Fruit fly (Drosophila melanogaster) whole organism, embryonic: ENCODE data around the gene pot.

Experiments used
- Bgb ChIP-seq: fragments of 200-800 bp; sonication (Bioruptor generic); IDR thresholded peaks from 2 replicates; pipeline ENCODE4 v1.3.6; 2022; ENCODE audit warnings: missing biosample characterization, missing genetic modification characterization; ENCODE audit not compliant: partially characterized antibody
- BtbVII ChIP-seq: fragments of 200-800 bp; sonication (Bioruptor generic); optimal IDR thresholded peaks from 3 replicates; lab custom pipeline; 2017; ENCODE audit warnings: missing biosample characterization, mild to moderate bottlenecking, missing genetic modification characterization
- CG10267 ChIP-seq: fragments of 200-800 bp; sonication (Bioruptor generic); optimal IDR thresholded peaks from 2 replicates; lab custom pipeline; 2018; ENCODE audit warnings: missing biosample characterization, mild to moderate bottlenecking, missing genetic modification characterization, moderate library complexity
- CG13424 ChIP-seq: fragments of 200-800 bp; sonication (Bioruptor generic); optimal IDR thresholded peaks from 2 replicates; lab custom pipeline; 2019; ENCODE audit warnings: missing biosample characterization, mild to moderate bottlenecking, missing genetic modification characterization, moderate library complexity
- CG13894 ChIP-seq: fragments of 200-800 bp; sonication (Bioruptor generic); optimal IDR thresholded peaks from 3 replicates; lab custom pipeline; 2018; ENCODE audit warnings: missing biosample characterization, mild to moderate bottlenecking, missing genetic modification characterization, moderate library complexity
- CG15514 ChIP-seq: fragments of 200-800 bp; sonication (Bioruptor generic); optimal IDR thresholded peaks from 3 replicates; lab custom pipeline; 2017; ENCODE audit warnings: missing biosample characterization, missing genetic modification characterization, mild to moderate bottlenecking, moderate library complexity, missing genetic modification reagents
- CG1603 ChIP-seq: fragments of 200-800 bp; sonication (Bioruptor generic); optimal IDR thresholded peaks from 2 replicates; lab custom pipeline; 2019; ENCODE audit warnings: missing biosample characterization, mild to moderate bottlenecking, missing genetic modification characterization, moderate library complexity
- CG16813 ChIP-seq: fragments of 200-800 bp; sonication (Bioruptor generic); IDR thresholded peaks from 3 replicates; pipeline ENCODE4 v1.3.6; 2022; ENCODE audit warnings: missing biosample characterization, missing genetic modification characterization; ENCODE audit not compliant: partially characterized antibody
- CG17802 ChIP-seq: fragments of 200-800 bp; sonication (Bioruptor generic); optimal IDR thresholded peaks from 2 replicates; lab custom pipeline; 2018; ENCODE audit warnings: missing biosample characterization, mild to moderate bottlenecking, missing genetic modification characterization, moderate library complexity
- CG2116 ChIP-seq: fragments of 200-800 bp; sonication (Bioruptor generic); optimal IDR thresholded peaks from 3 replicates; lab custom pipeline; 2018; ENCODE audit warnings: missing biosample characterization, mild to moderate bottlenecking, missing genetic modification characterization
- CG2120 ChIP-seq: fragments of 200-800 bp; sonication (Bioruptor generic); optimal IDR thresholded peaks from 3 replicates; lab custom pipeline; 2016; ENCODE audit warnings: missing biosample characterization, missing genetic modification characterization
- CG2712 ChIP-seq: fragments of 200-800 bp; optimal IDR thresholded peaks from 3 replicates; lab custom pipeline; 2019; ENCODE audit warnings: missing biosample characterization, mild to moderate bottlenecking, missing genetic modification characterization, moderate library complexity
- CG32532 ChIP-seq: fragments of 200-800 bp; sonication (Bioruptor generic); IDR thresholded peaks from 2 replicates; pipeline ENCODE4 v1.3.6; 2022; ENCODE audit warnings: missing biosample characterization, missing genetic modification characterization
- CG32772 ChIP-seq: fragments of 200-800 bp; sonication (Bioruptor generic); IDR thresholded peaks from 2 replicates; pipeline ENCODE4 v1.3.6; 2022; ENCODE audit warnings: missing biosample characterization, missing genetic modification characterization
- CG34224 ChIP-seq: fragments of 200-800 bp; sonication (Bioruptor generic); IDR thresholded peaks from 3 replicates; pipeline ENCODE4 v1.3.6; 2022; ENCODE audit warnings: missing biosample characterization, missing genetic modification characterization; ENCODE audit not compliant: partially characterized antibody
- CG34376 ChIP-seq: fragments of 200-800 bp; sonication (Bioruptor generic); optimal IDR thresholded peaks from 2 replicates; lab custom pipeline; 2018; ENCODE audit warnings: missing biosample characterization, mild to moderate bottlenecking, missing genetic modification characterization
- CG3847 ChIP-seq: fragments of 200-800 bp; sonication (Bioruptor generic); IDR thresholded peaks from 2 replicates; pipeline ENCODE4 v1.3.6; 2022; ENCODE audit warnings: missing biosample characterization, missing genetic modification characterization
- CG5245 ChIP-seq: fragments of 200-800 bp; sonication (Bioruptor generic); optimal IDR thresholded peaks from 3 replicates; lab custom pipeline; 2016; ENCODE audit warnings: missing biosample characterization, missing genetic modification characterization
- CG8290 ChIP-seq, 3 experiments: fragments of 200-800 bp; sonication (Bioruptor generic); optimal IDR thresholded peaks; 2 replicates each; lab custom pipeline; 2016 to 2019; ENCODE audit warnings: missing biosample characterization in 3 of 3, missing genetic modification characterization in 3 of 3, mild to moderate bottlenecking in 2 of 3, moderate library complexity in 1 of 3
- CG9609 ChIP-seq: fragments of 200-800 bp; sonication (Bioruptor generic); optimal IDR thresholded peaks from 3 replicates; lab custom pipeline; 2016; ENCODE audit warnings: missing biosample characterization, missing genetic modification characterization
- Dad ChIP-seq: fragments of 200-800 bp; sonication (Bioruptor generic); optimal IDR thresholded peaks from 3 replicates; lab custom pipeline; 2016; ENCODE audit warnings: missing biosample characterization, missing genetic modification characterization
- Deaf1 ChIP-seq: fragments of 200-800 bp; optimal IDR thresholded peaks from 3 replicates; lab custom pipeline; 2019; ENCODE audit warnings: missing biosample characterization, mild to moderate bottlenecking, missing genetic modification characterization, moderate library complexity
- Doc3 ChIP-seq: fragments of 200-800 bp; sonication (Bioruptor generic); IDR thresholded peaks from 3 replicates; pipeline ENCODE4 v1.3.6; 2022; ENCODE audit warnings: missing biosample characterization, missing genetic modification characterization; ENCODE audit not compliant: partially characterized antibody
- Dref ChIP-seq: fragments of 200-800 bp; sonication (Bioruptor generic); IDR thresholded peaks from 2 replicates; pipeline ENCODE4 v1.3.6; 2022; ENCODE audit warnings: missing biosample characterization, missing genetic modification characterization
- E2f2 ChIP-seq: fragments of 200-800 bp; sonication (Bioruptor generic); IDR thresholded peaks from 2 replicates; pipeline ENCODE4 v1.3.6; 2022; ENCODE audit warnings: missing biosample characterization, missing genetic modification characterization
- Fer2 ChIP-seq: fragments of 200-800 bp; sonication (Bioruptor generic); optimal IDR thresholded peaks from 2 replicates; lab custom pipeline; 2018; ENCODE audit warnings: missing biosample characterization, mild to moderate bottlenecking, missing genetic modification characterization, moderate library complexity
- MESR4 ChIP-seq: fragments of 200-800 bp; sonication (Bioruptor generic); optimal IDR thresholded peaks from 2 replicates; lab custom pipeline; 2018; ENCODE audit warnings: missing biosample characterization, mild to moderate bottlenecking, missing genetic modification characterization, moderate library complexity
- Opbp ChIP-seq: fragments of 200-800 bp; sonication (Bioruptor generic); IDR thresholded peaks from 3 replicates; pipeline ENCODE4 v1.3.6; 2022; ENCODE audit warnings: missing biosample characterization, missing genetic modification characterization; ENCODE audit not compliant: partially characterized antibody
- Pdp1 ChIP-seq, 2 experiments: fragments of 200-800 bp; sonication (Bioruptor generic); optimal IDR thresholded peaks; 3 replicates each; lab custom pipeline; 2016; ENCODE audit warnings: missing biosample characterization in 2 of 2, missing genetic modification characterization in 2 of 2, mild to moderate bottlenecking in 1 of 2, moderate library complexity in 1 of 2
- Side ChIP-seq: fragments of 200-800 bp; sonication (Bioruptor generic); optimal IDR thresholded peaks from 2 replicates; lab custom pipeline; 2016; ENCODE audit warnings: missing biosample characterization, missing genetic modification characterization
- Xbp1 ChIP-seq: fragments of 200-800 bp; sonication (Bioruptor generic); optimal IDR thresholded peaks from 3 replicates; lab custom pipeline; 2016; ENCODE audit warnings: missing biosample characterization, mild to moderate bottlenecking, missing genetic modification characterization
- YL-1 ChIP-seq: fragments of 200-800 bp; sonication (Bioruptor generic); optimal IDR thresholded peaks from 3 replicates; lab custom pipeline; 2017; ENCODE audit warnings: missing biosample characterization, mild to moderate bottlenecking, missing genetic modification characterization
- ac ChIP-seq: fragments of 200-800 bp; sonication (Bioruptor generic); optimal IDR thresholded peaks from 3 replicates; lab custom pipeline; 2017; ENCODE audit warnings: missing biosample characterization, mild to moderate bottlenecking, missing genetic modification characterization
- ato ChIP-seq: fragments of 200-800 bp; sonication (Bioruptor generic); IDR thresholded peaks from 2 replicates; pipeline ENCODE4 v1.3.6; 2022; ENCODE audit warnings: missing biosample characterization, missing genetic modification characterization; ENCODE audit not compliant: partially characterized antibody
- dpn ChIP-seq, 2 experiments: fragments of 200-800 bp; sonication (Bioruptor generic); optimal IDR thresholded peaks; 3 replicates each; lab custom pipeline; 2016; ENCODE audit warnings: missing biosample characterization in 2 of 2, missing genetic modification characterization in 2 of 2
- gfzf ChIP-seq: fragments of 200-800 bp; sonication (Bioruptor generic); optimal IDR thresholded peaks from 2 replicates; lab custom pipeline; 2016; ENCODE audit warnings: missing biosample characterization, mild to moderate bottlenecking, missing genetic modification characterization, moderate library complexity
- gsb-n ChIP-seq: fragments of 200-800 bp; sonication (Bioruptor generic); optimal IDR thresholded peaks from 3 replicates; lab custom pipeline; 2018; ENCODE audit warnings: missing biosample characterization, mild to moderate bottlenecking, missing genetic modification characterization
- inv ChIP-seq: fragments of 200-800 bp; sonication (Bioruptor generic); IDR thresholded peaks from 2 replicates; pipeline ENCODE4 v1.3.6; 2022; ENCODE audit warnings: missing biosample characterization, missing genetic modification characterization; ENCODE audit not compliant: partially characterized antibody
- ken ChIP-seq: fragments of 200-800 bp; sonication (Bioruptor generic); IDR thresholded peaks from 3 replicates; pipeline ENCODE4 v1.3.6; 2022; ENCODE audit warnings: missing biosample characterization, missing genetic modification characterization
- knrl ChIP-seq: fragments of 200-800 bp; sonication (Bioruptor generic); IDR thresholded peaks from 3 replicates; pipeline ENCODE4 v1.3.6; 2022; ENCODE audit warnings: missing biosample characterization, missing genetic modification characterization; ENCODE audit not compliant: partially characterized antibody
- sc ChIP-seq, 3 experiments: fragments of >200 bp in 2 of 3; fragments of 200-800 bp in 1 of 3; sonication (Bioruptor generic) in 1 of 3; optimal IDR thresholded peaks; 2 replicates in 2 of 3; 3 replicates in 1 of 3; lab custom pipeline; 2017; ENCODE audit warnings: mild to moderate bottlenecking in 1 of 3, missing biosample characterization in 1 of 3, missing genetic modification characterization in 1 of 3, missing genetic modification reagents in 1 of 3
- stwl ChIP-seq: fragments of 200-800 bp; sonication (Bioruptor generic); optimal IDR thresholded peaks from 3 replicates; lab custom pipeline; 2018; ENCODE audit warnings: missing biosample characterization, mild to moderate bottlenecking, missing genetic modification characterization, moderate library complexity
- tgo ChIP-seq: fragments of 200-800 bp; sonication (Bioruptor generic); IDR thresholded peaks from 3 replicates; pipeline ENCODE4 v1.3.6; 2022; ENCODE audit warnings: missing biosample characterization, missing genetic modification characterization
- tin ChIP-seq: fragments of 200-800 bp; sonication (Bioruptor generic); optimal IDR thresholded peaks from 3 replicates; lab custom pipeline; 2016; ENCODE audit warnings: missing biosample characterization, missing genetic modification characterization
- tna ChIP-seq: fragments of 200-800 bp; sonication (Bioruptor generic); IDR thresholded peaks from 2 replicates; pipeline ENCODE4 v1.3.6; 2022; ENCODE audit warnings: missing biosample characterization, missing genetic modification characterization; ENCODE audit not compliant: partially characterized antibody
- vvl ChIP-seq: fragments of 200-800 bp; sonication (Bioruptor generic); IDR thresholded peaks from 2 replicates; pipeline ENCODE4 v1.3.6; 2022; ENCODE audit warnings: missing biosample characterization, missing genetic modification characterization
- zen2 ChIP-seq: fragments of 200-800 bp; sonication (Bioruptor generic); IDR thresholded peaks from 3 replicates; pipeline ENCODE4 v1.3.6; 2022; ENCODE audit warnings: missing biosample characterization, missing genetic modification characterization; ENCODE audit not compliant: partially characterized antibody

pot gene

dm6 chrX:11888142-11888541, 28.9 kb downstream of the pot start, which contains the start of gene CG1840 (continued):
- TF ChIP-seq sc (optimal IDR thresholded peaks at IDR 0.05; lab: Kevin White, UChicago) (no peak), sc (GFP tag; optimal IDR thresholded peaks at IDR 0.05; lab: Kevin White, UChicago) (no peak), CG16813 (peak; percentile 65), CG10267 (tag; lab: Kevin White, UChicago) (peak; percentile 44), tna (peak; percentile 51; the same call in 1 of the 2 replicates), dpn (GFP tag; optimal IDR thresholded peaks at IDR 0.05; lab: Kevin White, UChicago) (peak in 1 of 2 experiments; percentile 9), E2f2 (0 out of 2 replicates have a peak, but pooled peaks have one; percentile 20), Opbp (GFP tag; lab: Robert Waterston, UW) (peak; percentile 72), CG8290 (GFP tag; optimal IDR thresholded peaks at IDR 0.05; lab: Kevin White, UChicago) (no peak), CG8290 (tag; optimal IDR thresholded peaks at IDR 0.05; lab: Kevin White, UChicago) (peak in 1 of 2 experiments; percentile 23), Bgb (GFP tag; lab: Robert Waterston, UW) (peak; percentile 72), ato (GFP tag; lab: Robert Waterston, UW) (peak; percentile 70; the same call in 1 of the 2 replicates), CG34224 (peak; percentile 78), CG13894 (peak; percentile 28), BtbVII (GFP tag; lab: Kevin White, UChicago) (no peak), knrl (peak; percentile 69; the same call in 2 of the 3 replicates), vvl (no peak), Dad (GFP tag; lab: Kevin White, UChicago) (no peak), gsb-n (tag; lab: Kevin White, UChicago) (no peak), YL-1 (peak; percentile 13), ken (GFP tag; lab: Robert Waterston, UW) (no peak), Side (GFP tag; lab: Kevin White, UChicago) (no peak), Dref (GFP tag; lab: Robert Waterston, UW) (peak; percentile 48), CG32532 (GFP tag; lab: Robert Waterston, UW) (peak; percentile 22; the same call in 1 of the 2 replicates), zen2 (GFP tag; lab: Robert Waterston, UW) (peak; percentile 67; the same call in 1 of the 3 replicates), gfzf (peak; percentile 6), CG2120 (peak; percentile 37), Deaf1 (tag; lab: Kevin White, UChicago) (peak; percentile 2), CG2712 (peak; percentile 13), CG34376 (GFP tag; lab: Kevin White, UChicago) (peak; percentile 8), CG9609 (GFP tag; lab: Kevin White, UChicago) (no peak), CG17802 (tag; lab: Kevin White, UChicago) (no peak), Doc3 (GFP tag; lab: Robert Waterston, UW) (peak; percentile 77), MESR4 (GFP tag; lab: Kevin White, UChicago) (peak; percentile 67), CG3847 (GFP tag; lab: Robert Waterston, UW) (peak; percentile 31; the same call in 1 of the 2 replicates), CG1603 (tag; lab: Kevin White, UChicago) (peak; percentile 28), CG13424 (tag; lab: Kevin White, UChicago) (peak; percentile 10), CG5245 (GFP tag; lab: Kevin White, UChicago) (no peak), Pdp1 (GFP tag; optimal IDR thresholded peaks at IDR 0.05; lab: Kevin White, UChicago) (peak in 1 of 2 experiments; percentile 95), CG15514 (GFP tag; lab: Kevin White, UChicago) (peak; percentile 53), Xbp1 (peak; percentile 76), stwl (tag; lab: Kevin White, UChicago) (peak; percentile 59), inv (GFP tag; lab: Robert Waterston, UW) (peak; percentile 50; the same call in 1 of the 2 replicates), tin (GFP tag; lab: Kevin White, UChicago) (no peak), CG2116 (GFP tag; lab: Kevin White, UChicago) (peak; percentile 1), Fer2 (tag; lab: Kevin White, UChicago) (no peak), ac (GFP tag; lab: Kevin White, UChicago) (no peak), CG32772 (GFP tag; lab: Robert Waterston, UW) (peak; percentile 59; the same call in 1 of the 2 replicates), tgo (GFP tag; lab: Robert Waterston, UW) (no peak)
